Worm (Caenorhabditis elegans): Measurements from ENCODE around the gene C36B7.1.

ce11 chrX:7131206-7131605 is 18.5 kb downstream of the C36B7.1 start:
- TF ChIP-seq pha-2 (tag; optimal IDR thresholded peaks at IDR 0.05) (no peak), dve-1 (tag; optimal IDR thresholded peaks at IDR 0.05) (no peak), rnt-1 (tag; optimal IDR thresholded peaks at IDR 0.05) (no peak), pha-4 (tag; optimal IDR thresholded peaks at IDR 0.05) (no peak), unc-42 (tag; optimal IDR thresholded peaks at IDR 0.05) (no peak), dmd-4 (tag; optimal IDR thresholded peaks at IDR 0.05; ENCODE audit: borderline replicate concordance) (no peak), nfya-1 (tag; optimal IDR thresholded peaks at IDR 0.05) (no peak), unc-86 (tag; optimal IDR thresholded peaks at IDR 0.05) (no peak), sdc-2 (tag; optimal IDR thresholded peaks at IDR 0.05) (no peak), ama-1 (optimal IDR thresholded peaks at IDR 0.05) (no peak), tbx-2 (tag; optimal IDR thresholded peaks at IDR 0.05) (no peak), pqm-1 (tag; optimal IDR thresholded peaks at IDR 0.05) (no peak), ceh-45 (GFP tag; IDR thresholded peaks at IDR 0.05) (no peak), K02D7.2 (tag; optimal IDR thresholded peaks at IDR 0.05) (no peak)
